Worm (Caenorhabditis elegans) whole organism, young adult: ENCODE results near the gene Y53C12A.3.

Experiments used
- B0035.1 ChIP-seq: sonication (generic microtip); optimal IDR thresholded peaks from 2 replicates; lab custom pipeline; 2016; ENCODE audit warnings: missing genetic modification characterization, mild to moderate bottlenecking, missing compliant biosample characterization, missing genotype, missing genetic modification reagents
- B0261.1 ChIP-seq: sonication (generic microtip); optimal IDR thresholded peaks from 2 replicates; lab custom pipeline; 2016; ENCODE audit warnings: mild to moderate bottlenecking, missing genetic modification characterization, moderate library complexity, missing compliant biosample characterization
- F23B12.7 ChIP-seq: sonication (generic microtip); optimal IDR thresholded peaks from 2 replicates; lab custom pipeline; 2017; ENCODE audit warnings: missing genetic modification characterization, mild to moderate bottlenecking, missing compliant biosample characterization, antibody characterized with exemption, moderate library complexity; ENCODE audit not compliant: insufficient read depth
- F57A8.1 ChIP-seq: fragments of 200-800 bp; sonication (Bioruptor generic); optimal IDR thresholded peaks from 2 replicates; lab custom pipeline; 2018; ENCODE audit warnings: mild to moderate bottlenecking, missing genetic modification characterization, moderate library complexity, missing compliant biosample characterization
- F57C9.4 ChIP-seq: sonication (generic microtip); optimal IDR thresholded peaks from 2 replicates; lab custom pipeline; 2017; ENCODE audit warnings: mild to moderate bottlenecking, missing genetic modification characterization, missing compliant biosample characterization
- ama-1 ChIP-seq, 3 experiments: fragments of 150-350 bp in 1 of 3; sonication (generic microtip) in 2 of 3; optimal IDR thresholded peaks; 2 replicates each; lab custom pipeline; 2014 to 2018; ENCODE audit warnings: missing biosample characterization in 2 of 3, missing genetic modification characterization in 2 of 3, missing genetic modification reagents in 2 of 3
- aptf-2 ChIP-seq: fragments of 200-800 bp; sonication (Bioruptor generic); conservative IDR thresholded peaks from 2 replicates; pipeline ENCODE4 v1.3.6; 2022; ENCODE audit warnings: missing genetic modification reagents, missing genetic modification characterization, missing compliant biosample characterization
- atf-7 ChIP-seq: sonication (generic microtip); optimal IDR thresholded peaks from 2 replicates; lab custom pipeline; 2017; ENCODE audit warnings: mild to moderate bottlenecking, missing genetic modification characterization, missing compliant biosample characterization
- attf-5 ChIP-seq: fragments of 200-800 bp; sonication (Bioruptor generic); optimal IDR thresholded peaks from 2 replicates; lab custom pipeline; 2018; ENCODE audit warnings: mild to moderate bottlenecking, missing genetic modification characterization, missing compliant biosample characterization
- attf-6 ChIP-seq: fragments of 200-800 bp; sonication (Bioruptor generic); IDR thresholded peaks from 2 replicates; pipeline ENCODE4 v1.3.6; 2022; ENCODE audit warnings: missing genetic modification reagents, missing genetic modification characterization, missing compliant biosample characterization
- bed-1 ChIP-seq: fragments of 200-800 bp; sonication (Bioruptor generic); IDR thresholded peaks from 2 replicates; pipeline ENCODE4 v1.3.6; 2022; ENCODE audit warnings: missing genetic modification reagents, missing genetic modification characterization, missing compliant biosample characterization
- cebp-2 ChIP-seq: fragments of 200-800 bp; sonication (Bioruptor generic); IDR thresholded peaks from 2 replicates; pipeline ENCODE4 v1.3.6; 2022; ENCODE audit warnings: missing genetic modification characterization, missing compliant biosample characterization
- ceh-58 ChIP-seq: fragments of 200-800 bp; sonication (Bioruptor generic); IDR thresholded peaks from 2 replicates; pipeline ENCODE4 v1.3.6; 2022; ENCODE audit warnings: missing genetic modification characterization, missing compliant biosample characterization
- chd-7 ChIP-seq: sonication (generic microtip); optimal IDR thresholded peaks from 2 replicates; lab custom pipeline; 2016; ENCODE audit warnings: mild to moderate bottlenecking, missing genetic modification characterization, moderate library complexity, missing compliant biosample characterization
- dox-1 ChIP-seq: fragments of 200-800 bp; sonication (Bioruptor generic); IDR thresholded peaks from 2 replicates; pipeline ENCODE4 v1.3.6; 2022; ENCODE audit warnings: missing genetic modification reagents, missing genetic modification characterization, missing compliant biosample characterization
- dpl-1 ChIP-seq: fragments of 150-350 bp; optimal IDR thresholded peaks from 2 replicates; lab custom pipeline; 2014; ENCODE audit warnings: missing biosample characterization, missing genetic modification reagents, missing genetic modification characterization
- ekl-4 ChIP-seq: fragments of 200-800 bp; sonication (Bioruptor generic); IDR thresholded peaks from 2 replicates; pipeline ENCODE4 v1.3.6; 2022; ENCODE audit warnings: missing genetic modification reagents, missing genetic modification characterization, missing compliant biosample characterization
- fkh-3 ChIP-seq: sonication (generic microtip); optimal IDR thresholded peaks from 2 replicates; lab custom pipeline; 2016; ENCODE audit warnings: mild to moderate bottlenecking, missing genetic modification characterization, missing compliant biosample characterization
- him-1 ChIP-seq: sonication (generic microtip); optimal IDR thresholded peaks from 2 replicates; lab custom pipeline; 2016; ENCODE audit warnings: missing genotype, missing genetic modification reagents, missing genetic modification characterization, missing compliant biosample characterization
- hmg-20 ChIP-seq: fragments of 200-800 bp; sonication (Bioruptor generic); IDR thresholded peaks from 2 replicates; pipeline ENCODE4 v1.3.6; 2022; ENCODE audit warnings: missing genetic modification reagents, missing genetic modification characterization, missing compliant biosample characterization
- hrde-1 ChIP-seq: sonication (generic microtip); optimal IDR thresholded peaks from 2 replicates; lab custom pipeline; 2016; ENCODE audit warnings: missing genetic modification characterization, mild to moderate bottlenecking, missing compliant biosample characterization, moderate library complexity, missing genotype, missing genetic modification reagents, borderline replicate concordance
- let-607 ChIP-seq, 2 experiments: fragments of 200-800 bp in 1 of 2; sonication (Bioruptor generic) in 1 of 2; sonication (generic microtip) in 1 of 2; optimal IDR thresholded peaks; 2 replicates each; lab custom pipeline; 2016 to 2018; ENCODE audit warnings: mild to moderate bottlenecking in 2 of 2, missing compliant biosample characterization in 2 of 2, missing genetic modification characterization in 2 of 2, moderate library complexity in 2 of 2, missing genotype in 1 of 2
- lin-26 ChIP-seq: fragments of 200-800 bp; sonication (Bioruptor generic); IDR thresholded peaks from 2 replicates; pipeline ENCODE4 v1.3.6; 2022; ENCODE audit warnings: missing genetic modification reagents, missing genetic modification characterization, missing compliant biosample characterization
- madf-8 ChIP-seq: fragments of 200-800 bp; sonication (Bioruptor generic); conservative IDR thresholded peaks from 2 replicates; pipeline ENCODE4 v1.3.6; 2022; ENCODE audit warnings: missing genetic modification reagents, missing genetic modification characterization, missing compliant biosample characterization
- nhr-80 ChIP-seq: sonication (generic microtip); optimal IDR thresholded peaks from 2 replicates; lab custom pipeline; 2016; ENCODE audit warnings: missing genetic modification characterization, missing compliant biosample characterization
- rec-8 ChIP-seq, 2 experiments: sonication (generic microtip); optimal IDR thresholded peaks; 2 replicates each; lab custom pipeline; 2016; ENCODE audit warnings: mild to moderate bottlenecking in 2 of 2, missing genetic modification characterization in 2 of 2, missing genetic modification reagents in 2 of 2, missing genotype in 2 of 2, missing biosample characterization in 1 of 2, missing compliant biosample characterization in 1 of 2, moderate library complexity in 1 of 2
- sdz-38 ChIP-seq: sonication (generic microtip); optimal IDR thresholded peaks from 2 replicates; lab custom pipeline; 2016; ENCODE audit warnings: missing genotype, missing genetic modification characterization, missing compliant biosample characterization
- sea-2 ChIP-seq: fragments of 200-800 bp; sonication (Bioruptor generic); IDR thresholded peaks from 2 replicates; pipeline ENCODE4 v1.3.6; 2022; ENCODE audit warnings: missing genetic modification characterization, missing compliant biosample characterization
- snpc-1.1 ChIP-seq: sonication (generic microtip); optimal IDR thresholded peaks from 2 replicates; lab custom pipeline; 2017; ENCODE audit warnings: missing genetic modification characterization, mild to moderate bottlenecking, missing compliant biosample characterization, antibody characterized with exemption, moderate library complexity, missing genotype, missing genetic modification reagents; ENCODE audit not compliant: insufficient read depth
- snpc-1.3 ChIP-seq: sonication (generic microtip); optimal IDR thresholded peaks from 2 replicates; lab custom pipeline; 2017; ENCODE audit warnings: missing genetic modification characterization, mild to moderate bottlenecking, missing compliant biosample characterization, antibody characterized with exemption, moderate library complexity, missing genotype, missing genetic modification reagents; ENCODE audit not compliant: insufficient read depth
- somi-1 ChIP-seq: fragments of 200-800 bp; sonication (Bioruptor generic); optimal IDR thresholded peaks from 2 replicates; lab custom pipeline; 2018; ENCODE audit warnings: mild to moderate bottlenecking, missing genetic modification characterization, missing compliant biosample characterization
- tbx-9 ChIP-seq: sonication (generic microtip); optimal IDR thresholded peaks from 2 replicates; lab custom pipeline; 2016; ENCODE audit warnings: borderline replicate concordance, missing genetic modification characterization, inconsistent platforms, missing compliant biosample characterization
- tlf-1 ChIP-seq: fragments of 200-800 bp; sonication (Bioruptor generic); optimal IDR thresholded peaks from 2 replicates; lab custom pipeline; 2018; ENCODE audit warnings: mild to moderate bottlenecking, missing genetic modification characterization, missing compliant biosample characterization
- xnd-1 ChIP-seq: sonication (generic microtip); optimal IDR thresholded peaks from 2 replicates; lab custom pipeline; 2016; ENCODE audit warnings: missing genotype, missing genetic modification reagents, missing genetic modification characterization, missing compliant biosample characterization
- zim-3 ChIP-seq: sonication (generic microtip); optimal IDR thresholded peaks from 2 replicates; lab custom pipeline; 2017; ENCODE audit warnings: mild to moderate bottlenecking, missing genetic modification characterization, moderate library complexity, missing compliant biosample characterization
- ztf-22 ChIP-seq: fragments of 200-800 bp; sonication (Bioruptor generic); optimal IDR thresholded peaks from 2 replicates; lab custom pipeline; 2018; ENCODE audit warnings: mild to moderate bottlenecking, missing genetic modification characterization, moderate library complexity, missing compliant biosample characterization
- ztf-28 ChIP-seq: fragments of 200-800 bp; sonication (Bioruptor generic); IDR thresholded peaks from 2 replicates; pipeline ENCODE4 v1.3.6; 2022; ENCODE audit warnings: missing genetic modification reagents, missing genetic modification characterization, missing compliant biosample characterization

The Y53C12A.3 gene

ce11 chrII:9665577-9665976 lies 40.5 kb downstream of the Y53C12A.3 start, which contains the start of gene ZK1320.5:
Gene ZK1320.5, minus strand, starts transcription at chrII:9665677.
- TF ChIP-seq bed-1 (GFP tag; lab: Robert Waterston, UW) = no peak
- TF ChIP-seq rec-8 (tag; optimal IDR thresholded peaks at IDR 0.05; lab: Kevin White, UChicago) = no peak
- no peak for TF ChIP-seq B0035.1 (tag; lab: Kevin White, UChicago)
- no peak for TF ChIP-seq tbx-9 (tag; lab: Kevin White, UChicago)
- TF ChIP-seq let-607 (tag; optimal IDR thresholded peaks at IDR 0.05; lab: Kevin White, UChicago) = no peak
- TF ChIP-seq ztf-28 = no peak
- no peak for TF ChIP-seq dox-1
- TF ChIP-seq ekl-4 (GFP tag; lab: Robert Waterston, UW) = no peak
- TF ChIP-seq F23B12.7 (tag; lab: Kevin White, UChicago) = no peak
- TF ChIP-seq B0261.1 (tag; lab: Kevin White, UChicago) = no peak
- TF ChIP-seq dpl-1 (GFP tag; lab: Kevin White, UChicago) = no peak
- TF ChIP-seq tlf-1 = no peak
- TF ChIP-seq nhr-80 = no peak
- no peak for TF ChIP-seq aptf-2
- TF ChIP-seq ama-1 (optimal IDR thresholded peaks at IDR 0.05; lab: Kevin White, UChicago) = no peak
- no peak for TF ChIP-seq ama-1 (GFP tag; optimal IDR thresholded peaks at IDR 0.05; lab: Kevin White, UChicago)
- TF ChIP-seq fkh-3 (tag; lab: Kevin White, UChicago) = no peak
- no peak for TF ChIP-seq F57A8.1 (GFP tag; lab: Kevin White, UChicago)
- TF ChIP-seq madf-8 (GFP tag; lab: Robert Waterston, UW) = no peak

ce11 chrII:9662797-9663196 lies 43.2 kb downstream of the Y53C12A.3 start, which contains the start of gene cyp-13A10:
Gene cyp-13A10, minus strand, starts transcription at chrII:9662884.
- no peak for TF ChIP-seq attf-6 (GFP tag; lab: Robert Waterston, UW)
- no peak for TF ChIP-seq hrde-1 (tag; lab: Kevin White, UChicago)
- TF ChIP-seq F23B12.7 (tag; lab: Kevin White, UChicago) = no peak
- TF ChIP-seq madf-8 (GFP tag; lab: Robert Waterston, UW) = no peak
- no peak for TF ChIP-seq atf-7
- TF ChIP-seq snpc-1.1 (tag; lab: Kevin White, UChicago) = no peak
- TF ChIP-seq him-1 (tag; lab: Kevin White, UChicago) = no peak
- no peak for TF ChIP-seq B0261.1 (tag; lab: Kevin White, UChicago)
- TF ChIP-seq chd-7 (tag; lab: Kevin White, UChicago) = no peak
- TF ChIP-seq sea-2 (GFP tag; lab: Robert Waterston, UW) = no peak
- no peak for TF ChIP-seq zim-3
- TF ChIP-seq cebp-2 = no peak
- no peak for TF ChIP-seq attf-5 (GFP tag; lab: Kevin White, UChicago)

- TF ChIP-seq ztf-22 (GFP tag; lab: Kevin White, UChicago) (no peak), xnd-1 (tag; lab: Kevin White, UChicago) (no peak), let-607 (tag; optimal IDR thresholded peaks at IDR 0.05; lab: Kevin White, UChicago) (no peak), lin-26 (no peak), sdz-38 (no peak)
These were observed 43.9 kb downstream of the Y53C12A.3 start for ce11 chrII:9662160-9662559.

DNA sequence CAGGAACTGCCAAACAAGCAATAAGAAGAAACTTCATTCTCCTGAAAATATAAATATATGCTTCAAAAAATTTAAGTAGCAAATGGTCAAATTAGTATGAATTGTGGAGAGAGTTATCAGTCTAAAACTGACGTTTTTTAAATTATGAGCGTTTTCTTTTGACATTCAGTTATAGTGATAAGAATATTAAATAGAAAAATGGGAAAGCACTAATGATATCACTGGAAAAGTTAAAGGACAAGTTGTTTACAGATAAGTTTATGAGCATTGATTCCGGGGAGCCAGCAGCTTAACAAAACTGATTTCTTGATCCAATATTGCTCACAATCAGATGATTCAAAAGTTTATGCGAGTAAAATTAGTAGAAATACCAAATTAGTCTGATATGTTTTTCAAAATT lies 45.7 kb downstream of the Y53C12A.3 start, which contains the start of gene ZK1320.3:
Gene ZK1320.3 (minus strand): TSS at position 41 of the 400 bp plus-strand sequence.
- no peak for TF ChIP-seq hmg-20
- no peak for TF ChIP-seq ceh-58 (GFP tag; lab: Robert Waterston, UW)
- TF ChIP-seq tbx-9 (tag; lab: Kevin White, UChicago) = no peak
- peak; percentile 56 for TF ChIP-seq nhr-80
- TF ChIP-seq somi-1 = no peak
- no peak for TF ChIP-seq F57C9.4 (tag; lab: Kevin White, UChicago)
- TF ChIP-seq snpc-1.3 = no peak
